Worm (Caenorhabditis elegans) whole organism, L3 larva: ENCODE results near the gene F59E12.17.

Experiments used
- R02D3.7 ChIP-seq: fragments of 150-350 bp; optimal IDR thresholded peaks from 2 replicates; lab custom pipeline; 2014; ENCODE audit warnings: missing biosample characterization, missing genetic modification characterization
- ZK546.5 ChIP-seq: sonication (generic microtip); optimal IDR thresholded peaks from 2 replicates; lab custom pipeline; 2017; ENCODE audit warnings: missing biosample characterization, missing genetic modification characterization
- ama-1 ChIP-seq: fragments of 150-350 bp; optimal IDR thresholded peaks from 2 replicates; lab custom pipeline; 2018
- ceh-16 ChIP-seq: sonication (generic microtip); optimal IDR thresholded peaks from 2 replicates; lab custom pipeline; 2017; ENCODE audit warnings: missing biosample characterization, missing genetic modification characterization
- ceh-28 ChIP-seq: fragments of 150-350 bp; optimal IDR thresholded peaks from 2 replicates; lab custom pipeline; 2014; ENCODE audit warnings: missing biosample characterization, missing genetic modification reagents, missing genetic modification characterization
- ceh-82 ChIP-seq: fragments of 150-350 bp; optimal IDR thresholded peaks from 2 replicates; lab custom pipeline; 2014; ENCODE audit warnings: missing biosample characterization, missing genetic modification characterization
- ceh-9 ChIP-seq: sonication (generic microtip); optimal IDR thresholded peaks from 2 replicates; lab custom pipeline; 2018; ENCODE audit warnings: missing biosample characterization, missing genetic modification characterization
- daf-12 ChIP-seq: fragments of 150-350 bp; optimal IDR thresholded peaks from 2 replicates; lab custom pipeline; 2014; ENCODE audit warnings: missing biosample characterization, missing genetic modification reagents, missing genetic modification characterization
- egl-27 ChIP-seq: sonication (generic microtip); optimal IDR thresholded peaks from 4 replicates; lab custom pipeline; 2017; ENCODE audit warnings: missing biosample characterization, missing genetic modification reagents, missing genetic modification characterization
- elt-1 ChIP-seq: fragments of 150-350 bp; optimal IDR thresholded peaks from 2 replicates; lab custom pipeline; 2014; ENCODE audit warnings: missing biosample characterization, missing genetic modification characterization
- elt-2 ChIP-seq: sonication (generic microtip); optimal IDR thresholded peaks from 2 replicates; lab custom pipeline; 2016; ENCODE audit warnings: missing genetic modification reagents, mild to moderate bottlenecking, missing genetic modification characterization, missing compliant biosample characterization
- eor-1 ChIP-seq, 2 experiments: fragments of 150-350 bp; optimal IDR thresholded peaks; 2 replicates each; lab custom pipeline; 2014 to 2018; ENCODE audit warnings: missing biosample characterization in 2 of 2, missing genetic modification characterization in 2 of 2
- fkh-10 ChIP-seq: sonication (generic microtip); optimal IDR thresholded peaks from 2 replicates; lab custom pipeline; 2017; ENCODE audit warnings: missing biosample characterization, missing genetic modification reagents, missing genetic modification characterization
- fkh-2 ChIP-seq: fragments of 150-350 bp; optimal IDR thresholded peaks from 2 replicates; lab custom pipeline; 2014; ENCODE audit warnings: missing biosample characterization, missing genetic modification reagents, missing genetic modification characterization
- fos-1 ChIP-seq: fragments of 150-350 bp; optimal IDR thresholded peaks from 2 replicates; lab custom pipeline; 2014; ENCODE audit warnings: missing biosample characterization, missing genetic modification characterization
- hmg-11 ChIP-seq: sonication (generic microtip); optimal IDR thresholded peaks from 2 replicates; lab custom pipeline; 2016; ENCODE audit warnings: missing genetic modification characterization, missing compliant biosample characterization
- jun-1 ChIP-seq: fragments of 150-350 bp; optimal IDR thresholded peaks from 2 replicates; lab custom pipeline; 2014; ENCODE audit warnings: missing biosample characterization, missing genetic modification reagents, missing genetic modification characterization
- lin-15B ChIP-seq: fragments of 150-350 bp; optimal IDR thresholded peaks from 2 replicates; lab custom pipeline; 2014; ENCODE audit warnings: missing biosample characterization, missing genetic modification characterization
- lin-39 ChIP-seq: fragments of 150-350 bp; optimal IDR thresholded peaks from 2 replicates; lab custom pipeline; 2018; ENCODE audit warnings: missing biosample characterization, missing genetic modification reagents, missing genetic modification characterization
- lsy-12 ChIP-seq: sonication (generic microtip); optimal IDR thresholded peaks from 2 replicates; lab custom pipeline; 2016; ENCODE audit warnings: mild to moderate bottlenecking, missing genetic modification characterization, missing compliant biosample characterization
- mdl-1 ChIP-seq: fragments of 150-350 bp; optimal IDR thresholded peaks from 2 replicates; lab custom pipeline; 2014; ENCODE audit warnings: missing biosample characterization, missing genetic modification characterization
- mml-1 ChIP-seq: fragments of 150-350 bp; sonication (generic microtip); optimal IDR thresholded peaks from 3 replicates; lab custom pipeline; 2014; ENCODE audit warnings: missing biosample characterization, missing genetic modification characterization
- nhr-11 ChIP-seq: fragments of 150-350 bp; optimal IDR thresholded peaks from 2 replicates; lab custom pipeline; 2014; ENCODE audit warnings: missing biosample characterization, missing genetic modification characterization
- nhr-12 ChIP-seq: fragments of 150-350 bp; optimal IDR thresholded peaks from 2 replicates; lab custom pipeline; 2014; ENCODE audit warnings: missing biosample characterization, missing genetic modification characterization
- nhr-23 ChIP-seq: fragments of 150-350 bp; optimal IDR thresholded peaks from 2 replicates; lab custom pipeline; 2014; ENCODE audit warnings: missing biosample characterization, missing genetic modification reagents, missing genetic modification characterization
- nhr-237 ChIP-seq: fragments of 150-350 bp; optimal IDR thresholded peaks from 2 replicates; lab custom pipeline; 2014; ENCODE audit warnings: missing biosample characterization, missing genetic modification characterization
- nhr-25 ChIP-seq: sonication (generic microtip); optimal IDR thresholded peaks from 2 replicates; lab custom pipeline; 2017; ENCODE audit warnings: missing biosample characterization, missing genetic modification characterization
- nhr-43 ChIP-seq: sonication (generic microtip); optimal IDR thresholded peaks from 2 replicates; lab custom pipeline; 2016; ENCODE audit warnings: mild to moderate bottlenecking, missing genetic modification characterization, missing compliant biosample characterization; ENCODE audit not compliant: poor library complexity, severe bottlenecking
- nhr-67 ChIP-seq: fragments of 150-350 bp; optimal IDR thresholded peaks from 2 replicates; lab custom pipeline; 2014; ENCODE audit warnings: missing biosample characterization, missing genetic modification characterization
- nhr-76 ChIP-seq: fragments of 150-350 bp; sonication (generic microtip); optimal IDR thresholded peaks from 5 replicates; lab custom pipeline; 2014; ENCODE audit warnings: missing biosample characterization, missing genetic modification characterization
- nhr-77 ChIP-seq: fragments of 150-350 bp; optimal IDR thresholded peaks from 2 replicates; lab custom pipeline; 2014; ENCODE audit warnings: missing biosample characterization, missing genetic modification characterization
- skn-1 ChIP-seq: fragments of 150-350 bp; optimal IDR thresholded peaks from 2 replicates; lab custom pipeline; 2014; ENCODE audit warnings: missing biosample characterization, missing genetic modification characterization
- snpc-4 ChIP-seq: fragments of 150-350 bp; optimal IDR thresholded peaks from 2 replicates; lab custom pipeline; 2014; ENCODE audit warnings: missing biosample characterization, missing genetic modification characterization
- tbx-2 ChIP-seq: sonication (generic microtip); optimal IDR thresholded peaks from 2 replicates; lab custom pipeline; 2016; ENCODE audit warnings: mild to moderate bottlenecking, missing genetic modification characterization, missing compliant biosample characterization
- unc-39 ChIP-seq: sonication (generic microtip); optimal IDR thresholded peaks from 4 replicates; lab custom pipeline; 2017; ENCODE audit warnings: missing biosample characterization, missing genetic modification characterization
- unc-62 ChIP-seq: fragments of 150-350 bp; sonication (generic microtip); optimal IDR thresholded peaks from 4 replicates; lab custom pipeline; 2014; ENCODE audit warnings: missing biosample characterization, missing genetic modification reagents, missing genetic modification characterization
- zag-1 ChIP-seq: fragments of 150-350 bp; optimal IDR thresholded peaks from 2 replicates; lab custom pipeline; 2014; ENCODE audit warnings: missing biosample characterization, missing genetic modification characterization
- ztf-4 ChIP-seq: fragments of 150-350 bp; optimal IDR thresholded peaks from 2 replicates; lab custom pipeline; 2014; ENCODE audit warnings: missing biosample characterization, missing genetic modification characterization

F59E12.17 gene

ce11 chrII:5660155-5660554 lies 10.9 kb upstream of the F59E12.17 start:
- TF ChIP-seq jun-1 (tag; lab: Kevin White, UChicago) (no peak), ztf-4 (tag; lab: Kevin White, UChicago) (no peak), nhr-76 (tag; lab: Kevin White, UChicago) (no peak), fkh-10 (GFP tag; lab: Kevin White, UChicago) (no peak), unc-62 (GFP tag; lab: Kevin White, UChicago) (no peak), nhr-23 (tag; lab: Kevin White, UChicago) (no peak), mml-1 (no peak), daf-12 (no peak), elt-2 (tag; lab: Kevin White, UChicago) (no peak), lsy-12 (tag; lab: Kevin White, UChicago) (no peak), ceh-82 (tag; lab: Kevin White, UChicago) (no peak), fos-1 (no peak), skn-1 (tag; lab: Kevin White, UChicago) (no peak), nhr-12 (tag; lab: Kevin White, UChicago) (no peak), nhr-237 (tag; lab: Kevin White, UChicago) (no peak)

DNA sequence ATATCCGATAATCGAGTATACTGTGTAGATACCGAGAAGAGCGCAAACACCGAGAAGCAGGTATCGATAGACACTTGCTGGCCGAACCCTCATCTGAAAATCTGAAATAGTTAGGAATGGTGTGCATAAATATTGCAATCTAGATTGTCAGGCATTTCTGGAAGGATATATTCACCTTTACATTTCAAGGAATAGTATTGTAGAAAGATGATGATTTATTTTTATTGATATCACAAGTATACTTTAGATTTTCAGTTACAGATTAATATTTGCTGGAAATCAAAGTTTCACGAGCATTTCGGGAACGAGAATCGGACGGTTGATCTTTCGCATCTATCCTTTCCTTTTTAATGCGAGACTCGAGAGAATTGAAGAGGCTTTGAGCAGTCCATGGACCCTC lies 10.4 kb upstream of the F59E12.17 start, which contains the start of gene fut-3:
TSS of gene fut-3 (minus strand) at position 101 of the 400 bp plus-strand sequence.
- TF ChIP-seq fos-1 (no peak), hmg-11 (tag; lab: Kevin White, UChicago) (no peak), snpc-4 (tag; lab: Kevin White, UChicago) (no peak), tbx-2 (tag; lab: Kevin White, UChicago) (no peak), fkh-10 (GFP tag; lab: Kevin White, UChicago) (no peak), ceh-9 (tag; lab: Kevin White, UChicago) (no peak)

DNA sequence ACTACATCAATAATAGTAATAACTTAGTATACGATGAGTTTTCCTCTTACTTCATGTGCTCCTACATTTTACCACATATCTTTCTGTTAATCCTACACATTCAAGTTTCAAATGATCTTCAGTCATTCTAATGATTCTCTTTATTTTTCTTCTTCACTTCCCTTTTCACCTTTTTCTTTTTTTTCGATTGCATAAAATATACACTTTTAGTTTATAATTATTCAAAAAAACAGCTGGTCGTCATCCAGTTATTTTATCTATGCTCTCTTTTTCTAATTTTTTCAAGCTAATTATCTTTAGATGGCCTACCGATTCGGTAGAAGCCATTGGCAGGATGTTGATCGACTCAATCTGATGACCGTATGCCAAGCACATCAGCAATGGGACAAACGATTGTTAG lies 4.9 kb upstream of the F59E12.17 start, which contains the start of gene F59E12.1:
TSS of gene F59E12.1 (plus strand) at position 301 of the 400 bp plus-strand sequence.
- TF ChIP-seq unc-39 (tag; lab: Kevin White, UChicago) (no peak), ceh-28 (tag; lab: Kevin White, UChicago) (no peak), ztf-4 (tag; lab: Kevin White, UChicago) (no peak), ama-1 (lab: Kevin White, UChicago) (no peak), unc-62 (GFP tag; lab: Kevin White, UChicago) (no peak), skn-1 (tag; lab: Kevin White, UChicago) (no peak), nhr-77 (tag; lab: Kevin White, UChicago) (no peak), nhr-43 (tag; lab: Kevin White, UChicago) (no peak), fkh-2 (tag; lab: Kevin White, UChicago) (no peak), ZK546.5 (tag; lab: Kevin White, UChicago) (no peak), R02D3.7 (no peak), nhr-67 (tag; lab: Kevin White, UChicago) (no peak), nhr-11 (tag; lab: Kevin White, UChicago) (no peak), nhr-237 (tag; lab: Kevin White, UChicago) (no peak), lin-39 (tag; lab: Kevin White, UChicago) (no peak), tbx-2 (tag; lab: Kevin White, UChicago) (no peak), ceh-82 (tag; lab: Kevin White, UChicago) (no peak), ceh-16 (tag; lab: Kevin White, UChicago) (no peak), nhr-23 (tag; lab: Kevin White, UChicago) (no peak), daf-12 (no peak)

DNA sequence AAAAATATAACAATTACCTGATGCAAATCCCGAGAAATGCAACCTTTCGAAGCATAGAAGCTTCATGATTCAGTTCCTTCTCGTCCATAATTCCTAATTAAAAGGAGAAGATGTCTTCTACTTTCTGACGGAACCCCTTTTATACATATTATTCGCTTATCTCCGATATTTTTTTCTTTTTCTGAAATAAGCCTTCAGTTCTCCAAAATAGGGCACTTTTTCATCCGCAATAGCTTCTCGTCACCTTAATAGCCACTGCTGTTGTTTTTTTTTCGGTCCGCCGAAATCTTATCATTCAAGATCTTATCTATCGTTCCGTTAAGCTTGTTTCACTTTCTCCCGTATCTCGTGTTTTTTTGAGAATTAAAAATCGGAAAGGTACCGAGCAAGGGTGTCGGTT lies 3.1 kb upstream of the F59E12.17 start, which contains the start of gene bli-2:
TSS of gene bli-2 (minus strand) at position 101 of the 400 bp plus-strand sequence.
- TF ChIP-seq egl-27: no peak
- no peak for TF ChIP-seq unc-62 (GFP tag; lab: Kevin White, UChicago)
- TF ChIP-seq R02D3.7: no peak
- no peak for TF ChIP-seq eor-1 (tag; optimal IDR thresholded peaks at IDR 0.05; lab: Kevin White, UChicago)
- TF ChIP-seq ztf-4 (tag; lab: Kevin White, UChicago): no peak
- TF ChIP-seq nhr-76 (tag; lab: Kevin White, UChicago): no peak
- no peak for TF ChIP-seq nhr-25 (tag; lab: Kevin White, UChicago)
- TF ChIP-seq elt-2 (tag; lab: Kevin White, UChicago): no peak
- no peak for TF ChIP-seq nhr-12 (tag; lab: Kevin White, UChicago)
- TF ChIP-seq lin-15B: no peak
- TF ChIP-seq mdl-1 (tag; lab: Kevin White, UChicago): no peak
- TF ChIP-seq mml-1: no peak
- no peak for TF ChIP-seq zag-1 (tag; lab: Kevin White, UChicago)
- TF ChIP-seq nhr-43 (tag; lab: Kevin White, UChicago): no peak
- TF ChIP-seq lin-39 (tag; lab: Kevin White, UChicago): no peak
- no peak for TF ChIP-seq elt-1 (tag; lab: Kevin White, UChicago)
- TF ChIP-seq nhr-77 (tag; lab: Kevin White, UChicago): no peak
- TF ChIP-seq hmg-11 (tag; lab: Kevin White, UChicago): no peak
- TF ChIP-seq jun-1 (tag; lab: Kevin White, UChicago): no peak
